Worm (Caenorhabditis elegans) whole organism, young adult: ENCODE measurements around the gene catp-4.

Source experiments
- B0336.3 ChIP-seq: fragments of 200-800 bp; sonication (Bioruptor generic); IDR thresholded peaks from 2 replicates; pipeline ENCODE4 v1.3.6; 2022; ENCODE audit warnings: missing genetic modification characterization, missing compliant biosample characterization
- F22D6.2 ChIP-seq: sonication (generic microtip); optimal IDR thresholded peaks from 2 replicates; lab custom pipeline; 2016; ENCODE audit warnings: mild to moderate bottlenecking, missing genetic modification characterization, missing compliant biosample characterization
- K12H6.12 ChIP-seq: fragments of 200-800 bp; sonication (Bioruptor generic); optimal IDR thresholded peaks from 2 replicates; lab custom pipeline; 2018; ENCODE audit warnings: mild to moderate bottlenecking, missing genetic modification characterization, missing compliant biosample characterization
- T26A5.8 ChIP-seq: sonication (generic microtip); optimal IDR thresholded peaks from 2 replicates; lab custom pipeline; 2016; ENCODE audit warnings: missing genetic modification characterization, missing compliant biosample characterization
- Y95B8A.8 ChIP-seq: fragments of 200-800 bp; sonication (Bioruptor generic); IDR thresholded peaks from 2 replicates; pipeline ENCODE4 v1.3.6; 2022; ENCODE audit warnings: missing genetic modification reagents, missing genetic modification characterization, missing compliant biosample characterization
- akir-1 ChIP-seq: fragments of 200-800 bp; sonication (Bioruptor generic); optimal IDR thresholded peaks from 2 replicates; lab custom pipeline; 2018; ENCODE audit warnings: mild to moderate bottlenecking, missing genetic modification characterization, moderate library complexity, missing compliant biosample characterization
- ama-1 ChIP-seq, 3 experiments: fragments of 150-350 bp in 1 of 3; sonication (generic microtip) in 2 of 3; optimal IDR thresholded peaks; 2 replicates each; lab custom pipeline; 2014 to 2018; ENCODE audit warnings: missing biosample characterization in 2 of 3, missing genetic modification characterization in 2 of 3, missing genetic modification reagents in 2 of 3
- atf-7 ChIP-seq: sonication (generic microtip); optimal IDR thresholded peaks from 2 replicates; lab custom pipeline; 2017; ENCODE audit warnings: mild to moderate bottlenecking, missing genetic modification characterization, missing compliant biosample characterization
- athp-1 ChIP-seq: sonication (generic microtip); optimal IDR thresholded peaks from 2 replicates; lab custom pipeline; 2017; ENCODE audit warnings: mild to moderate bottlenecking, missing genetic modification characterization, missing compliant biosample characterization
- bed-2 ChIP-seq: fragments of 200-800 bp; sonication (Bioruptor generic); IDR thresholded peaks from 2 replicates; pipeline ENCODE4 v1.3.6; 2022; ENCODE audit warnings: missing genetic modification reagents, missing genetic modification characterization, missing compliant biosample characterization
- ceh-100 ChIP-seq: fragments of 200-800 bp; sonication (Bioruptor generic); IDR thresholded peaks from 2 replicates; pipeline ENCODE4 v1.3.6; 2022; ENCODE audit warnings: missing genetic modification reagents, missing genetic modification characterization, missing compliant biosample characterization
- ceh-79 ChIP-seq: sonication (generic microtip); optimal IDR thresholded peaks from 2 replicates; lab custom pipeline; 2017; ENCODE audit warnings: mild to moderate bottlenecking, missing genetic modification characterization, missing compliant biosample characterization
- die-1 ChIP-seq: sonication (generic microtip); optimal IDR thresholded peaks from 2 replicates; lab custom pipeline; 2016; ENCODE audit warnings: missing genotype, mild to moderate bottlenecking, missing genetic modification characterization, missing compliant biosample characterization
- dox-1 ChIP-seq: fragments of 200-800 bp; sonication (Bioruptor generic); IDR thresholded peaks from 2 replicates; pipeline ENCODE4 v1.3.6; 2022; ENCODE audit warnings: missing genetic modification reagents, missing genetic modification characterization, missing compliant biosample characterization
- egl-18 ChIP-seq: fragments of 200-800 bp; sonication (Bioruptor generic); IDR thresholded peaks from 2 replicates; pipeline ENCODE4 v1.3.6; 2022; ENCODE audit warnings: missing genetic modification reagents, missing genetic modification characterization, missing compliant biosample characterization
- ekl-4 ChIP-seq: fragments of 200-800 bp; sonication (Bioruptor generic); IDR thresholded peaks from 2 replicates; pipeline ENCODE4 v1.3.6; 2022; ENCODE audit warnings: missing genetic modification reagents, missing genetic modification characterization, missing compliant biosample characterization
- hlh-12 ChIP-seq: sonication (generic microtip); optimal IDR thresholded peaks from 2 replicates; lab custom pipeline; 2016; ENCODE audit warnings: missing genetic modification characterization, missing compliant biosample characterization
- hlh-26 ChIP-seq: fragments of 200-800 bp; sonication (Bioruptor generic); conservative IDR thresholded peaks from 2 replicates; pipeline ENCODE4 v1.3.6; 2022; ENCODE audit warnings: missing genetic modification reagents, missing genetic modification characterization, missing compliant biosample characterization
- madf-3 ChIP-seq: fragments of 200-800 bp; sonication (Bioruptor generic); IDR thresholded peaks from 2 replicates; pipeline ENCODE4 v1.3.6; 2022; ENCODE audit warnings: missing genetic modification reagents, missing genetic modification characterization, missing compliant biosample characterization
- madf-8 ChIP-seq: fragments of 200-800 bp; sonication (Bioruptor generic); conservative IDR thresholded peaks from 2 replicates; pipeline ENCODE4 v1.3.6; 2022; ENCODE audit warnings: missing genetic modification reagents, missing genetic modification characterization, missing compliant biosample characterization
- nhr-90 ChIP-seq: sonication (generic microtip); optimal IDR thresholded peaks from 2 replicates; lab custom pipeline; 2016; ENCODE audit warnings: missing genotype, mild to moderate bottlenecking, missing genetic modification characterization, missing compliant biosample characterization
- pbrm-1 ChIP-seq: fragments of 200-800 bp; sonication (Bioruptor generic); IDR thresholded peaks from 2 replicates; pipeline ENCODE4 v1.3.6; 2022; ENCODE audit warnings: missing genetic modification reagents, missing genetic modification characterization, missing compliant biosample characterization
- sdz-38 ChIP-seq: sonication (generic microtip); optimal IDR thresholded peaks from 2 replicates; lab custom pipeline; 2016; ENCODE audit warnings: missing genotype, missing genetic modification characterization, missing compliant biosample characterization
- sea-2 ChIP-seq: fragments of 200-800 bp; sonication (Bioruptor generic); IDR thresholded peaks from 2 replicates; pipeline ENCODE4 v1.3.6; 2022; ENCODE audit warnings: missing genetic modification characterization, missing compliant biosample characterization
- snpc-3.4 ChIP-seq: sonication (generic microtip); optimal IDR thresholded peaks from 2 replicates; lab custom pipeline; 2017; ENCODE audit warnings: missing genetic modification characterization, mild to moderate bottlenecking, missing compliant biosample characterization, antibody characterized with exemption, moderate library complexity, missing genotype, missing genetic modification reagents
- somi-1 ChIP-seq: fragments of 200-800 bp; sonication (Bioruptor generic); optimal IDR thresholded peaks from 2 replicates; lab custom pipeline; 2018; ENCODE audit warnings: mild to moderate bottlenecking, missing genetic modification characterization, missing compliant biosample characterization
- tbp1 ChIP-seq: fragments of 200-800 bp; sonication (Bioruptor generic); optimal IDR thresholded peaks from 2 replicates; lab custom pipeline; 2018; ENCODE audit warnings: mild to moderate bottlenecking, missing genetic modification characterization, missing compliant biosample characterization
- tbx-9 ChIP-seq: sonication (generic microtip); optimal IDR thresholded peaks from 2 replicates; lab custom pipeline; 2016; ENCODE audit warnings: borderline replicate concordance, missing genetic modification characterization, inconsistent platforms, missing compliant biosample characterization
- xnd-1 ChIP-seq: sonication (generic microtip); optimal IDR thresholded peaks from 2 replicates; lab custom pipeline; 2016; ENCODE audit warnings: missing genotype, missing genetic modification reagents, missing genetic modification characterization, missing compliant biosample characterization
- zim-3 ChIP-seq: sonication (generic microtip); optimal IDR thresholded peaks from 2 replicates; lab custom pipeline; 2017; ENCODE audit warnings: mild to moderate bottlenecking, missing genetic modification characterization, moderate library complexity, missing compliant biosample characterization
- ztf-18 ChIP-seq: sonication (generic microtip); optimal IDR thresholded peaks from 2 replicates; lab custom pipeline; 2016; ENCODE audit warnings: missing genotype, mild to moderate bottlenecking, missing genetic modification characterization, missing compliant biosample characterization
- ztf-26 ChIP-seq: sonication (generic microtip); optimal IDR thresholded peaks from 2 replicates; lab custom pipeline; 2017; ENCODE audit warnings: missing genetic modification characterization, missing compliant biosample characterization

catp-4 gene

ce11 chrII:14619806-14620205 lies 26.4 kb downstream of the catp-4 start:
- TF ChIP-seq madf-3 = no peak
- no peak for TF ChIP-seq ekl-4
- no peak for TF ChIP-seq hlh-12 (tag; lab: Kevin White, UChicago)
- TF ChIP-seq ztf-18 = no peak
- no peak for TF ChIP-seq Y95B8A.8 (GFP tag; lab: Robert Waterston, UW)
- TF ChIP-seq xnd-1 = no peak
- TF ChIP-seq nhr-90 (tag; lab: Kevin White, UChicago) = no peak
- TF ChIP-seq sea-2 (GFP tag; lab: Robert Waterston, UW) = no peak
- TF ChIP-seq die-1 (tag; lab: Kevin White, UChicago) = no peak
- no peak for TF ChIP-seq madf-8
- no peak for TF ChIP-seq snpc-3.4 (tag; lab: Kevin White, UChicago)

ce11 chrII:14620730-14621129 lies 27.3 kb downstream of the catp-4 start:
- no peak for TF ChIP-seq T26A5.8
- TF ChIP-seq F22D6.2 (tag; lab: Kevin White, UChicago) = no peak
- TF ChIP-seq atf-7 (tag; lab: Kevin White, UChicago) = no peak
- TF ChIP-seq athp-1 (tag; lab: Kevin White, UChicago) = no peak
- TF ChIP-seq tbp1 (GFP tag; lab: Kevin White, UChicago) = no peak
- TF ChIP-seq snpc-3.4 (tag; lab: Kevin White, UChicago) = no peak
- no peak for TF ChIP-seq pbrm-1 (GFP tag; lab: Robert Waterston, UW)
- no peak for TF ChIP-seq akir-1 (GFP tag; lab: Kevin White, UChicago)
- TF ChIP-seq zim-3 (tag; lab: Kevin White, UChicago) = no peak
- TF ChIP-seq sea-2 (GFP tag; lab: Robert Waterston, UW) = no peak
- TF ChIP-seq ama-1 (optimal IDR thresholded peaks at IDR 0.05; lab: Kevin White, UChicago) = no peak
- no peak for TF ChIP-seq ama-1 (GFP tag; optimal IDR thresholded peaks at IDR 0.05; lab: Kevin White, UChicago)

- TF ChIP-seq ceh-100 (GFP tag; lab: Robert Waterston, UW) (no peak), bed-2 (GFP tag; lab: Robert Waterston, UW) (no peak), dox-1 (GFP tag; lab: Robert Waterston, UW) (no peak), akir-1 (GFP tag; lab: Kevin White, UChicago) (no peak), B0336.3 (no peak), sdz-38 (tag; lab: Kevin White, UChicago) (no peak), K12H6.12 (tag; lab: Kevin White, UChicago) (no peak), egl-18 (no peak), somi-1 (GFP tag; lab: Kevin White, UChicago) (no peak), athp-1 (tag; lab: Kevin White, UChicago) (no peak)
Measured at ce11 chrII:14622758-14623157, 29.4 kb downstream of the catp-4 start, which contains the start of gene mltn-10. Gene mltn-10, plus strand, starts transcription at chrII:14623058.

ce11 chrII:14626883-14627282 lies 33.5 kb downstream of the catp-4 start:
- no peak for TF ChIP-seq ztf-26
- no peak for TF ChIP-seq hlh-26

ce11 chrII:14627330-14627729 lies 33.9 kb downstream of the catp-4 start, which contains the start of gene tag-297:
Gene tag-297, plus strand, starts transcription at chrII:14627630.
- TF ChIP-seq zim-3 (tag; lab: Kevin White, UChicago) = no peak
- TF ChIP-seq ceh-79 (tag; lab: Kevin White, UChicago) = no peak
- no peak for TF ChIP-seq tbx-9 (tag; lab: Kevin White, UChicago)
